Worm (Caenorhabditis elegans) whole organism, early embryonic: ENCODE data around the gene clec-117.

Experiments
- F13C5.2 ChIP-seq: sonication (generic microtip); optimal IDR thresholded peaks from 2 replicates; lab custom pipeline; 2017; ENCODE audit warnings: mild to moderate bottlenecking, missing genetic modification characterization, inconsistent platforms, missing compliant biosample characterization
- aly-1 ChIP-seq: sonication (generic microtip); optimal IDR thresholded peaks from 2 replicates; lab custom pipeline; 2016; ENCODE audit warnings: missing genetic modification characterization, missing compliant biosample characterization
- ama-1 ChIP-seq: fragments of 150-350 bp; optimal IDR thresholded peaks from 2 replicates; lab custom pipeline; 2014
- ceh-13 ChIP-seq: fragments of 200-800 bp; sonication (Bioruptor generic); optimal IDR thresholded peaks from 2 replicates; lab custom pipeline; 2018; ENCODE audit warnings: mild to moderate bottlenecking, missing genetic modification characterization, missing compliant biosample characterization
- flt-1 ChIP-seq: fragments of 200-800 bp; sonication (Bioruptor generic); IDR thresholded peaks from 2 replicates; pipeline ENCODE4 v1.3.6; 2022; ENCODE audit warnings: missing genetic modification characterization, missing compliant biosample characterization
- pes-1 ChIP-seq: fragments of 200-800 bp; sonication (Bioruptor generic); IDR thresholded peaks from 2 replicates; pipeline ENCODE4 v1.3.6; 2022; ENCODE audit warnings: missing genetic modification reagents, missing genetic modification characterization, missing compliant biosample characterization
- sea-1 ChIP-seq: fragments of 200-800 bp; sonication (Bioruptor generic); conservative IDR thresholded peaks from 2 replicates; pipeline ENCODE4 v1.3.6; 2022; ENCODE audit warnings: missing genetic modification characterization, missing compliant biosample characterization
- tbx-37 ChIP-seq: fragments of 200-800 bp; sonication (Bioruptor generic); conservative IDR thresholded peaks from 2 replicates; pipeline ENCODE4 v1.3.6; 2022; ENCODE audit warnings: missing genetic modification reagents, missing genetic modification characterization, missing compliant biosample characterization
- tra-4 ChIP-seq: sonication (generic microtip); optimal IDR thresholded peaks from 2 replicates; lab custom pipeline; 2017; ENCODE audit warnings: missing genetic modification characterization, missing compliant biosample characterization

DNA sequence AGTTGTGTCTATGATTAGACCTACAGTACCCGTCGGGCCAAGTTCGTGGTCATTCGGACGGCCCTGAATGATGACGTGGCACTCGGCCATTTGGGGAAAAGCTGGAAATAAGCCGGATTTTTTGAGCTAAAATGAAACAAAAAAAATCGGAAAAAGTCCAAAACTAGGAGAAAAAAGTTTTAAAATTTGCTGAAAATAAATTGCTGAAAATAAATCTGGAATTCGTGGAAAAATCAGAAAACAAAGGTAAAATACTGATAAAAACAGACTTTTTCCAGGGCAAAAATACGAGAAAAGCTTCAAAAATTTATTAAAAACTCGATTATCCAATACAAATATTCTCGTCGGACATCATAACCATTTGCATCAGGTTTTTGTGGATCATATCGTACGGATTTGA lies 13.2 kb downstream of the clec-117 start, which contains the start of gene B0432.9:
- TF ChIP-seq tra-4 (tag; lab: Kevin White, UChicago) (no peak), aly-1 (tag; lab: Kevin White, UChicago) (no peak), ama-1 (lab: Kevin White, UChicago) (no peak), F13C5.2 (no peak), sea-1 (GFP tag; lab: Robert Waterston, UW) (no peak), pes-1 (GFP tag; lab: Robert Waterston, UW) (no peak), flt-1 (no peak), ceh-13 (GFP tag; lab: Kevin White, UChicago) (no peak), tbx-37 (no peak)
